Fruit fly (Drosophila melanogaster) S2 (cell line): Measurements from ENCODE around the gene CG17666.

ENCODE experiments used
- CG8478 ChIP-seq: fragments of >200 bp; optimal IDR thresholded peaks from 2 replicates; lab custom pipeline; 2018
- CTCF ChIP-seq, 2 experiments: fragments of >200 bp; optimal IDR thresholded peaks; 2 replicates each; lab custom pipeline; 2018

DNA sequence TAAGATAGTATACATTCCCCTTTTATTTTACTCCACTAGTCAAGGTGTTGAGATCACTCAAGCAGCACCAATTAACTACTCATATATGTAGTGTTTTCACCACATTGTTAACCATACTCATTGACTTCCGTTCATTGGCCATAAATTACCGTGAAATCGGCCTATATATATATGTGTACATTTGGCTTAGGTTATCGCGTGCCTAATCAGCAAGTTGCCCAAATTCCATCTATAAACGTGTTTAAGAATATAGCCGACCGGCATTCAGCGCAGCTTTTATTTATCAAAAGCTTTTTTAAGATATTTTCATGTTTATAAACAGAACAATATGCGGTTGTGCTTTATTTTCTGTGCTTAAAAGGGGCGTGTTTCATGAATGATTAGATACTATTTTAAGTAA lies 47.4 kb downstream of the CG17666 start:
- TF ChIP-seq CTCF (optimal IDR thresholded peaks at IDR 0.05; lab: Kevin White, UChicago), result no peak
- no peak for TF ChIP-seq CG8478 (lab: Kevin White, UChicago)
